Worm (Caenorhabditis elegans) whole organism, L1 larva: ENCODE results near the gene riok-3.

Experiments used
- C16A3.4 ChIP-seq: fragments of 150-350 bp; optimal IDR thresholded peaks from 2 replicates; lab custom pipeline; 2014; ENCODE audit warnings: missing biosample characterization, missing genetic modification characterization
- egl-27 ChIP-seq, 2 experiments: fragments of 150-350 bp in 1 of 2; sonication (generic microtip); optimal IDR thresholded peaks; 3 replicates each; lab custom pipeline; 2017 to 2018; ENCODE audit warnings: missing biosample characterization in 2 of 2, missing genetic modification characterization in 2 of 2, missing genetic modification reagents in 2 of 2
- elt-2 ChIP-seq: sonication (generic microtip); optimal IDR thresholded peaks from 2 replicates; lab custom pipeline; 2016; ENCODE audit warnings: missing genetic modification characterization, mild to moderate bottlenecking, inconsistent platforms, missing compliant biosample characterization, missing genetic modification reagents
- hlh-17 ChIP-seq: fragments of 200-800 bp; sonication (Bioruptor generic); optimal IDR thresholded peaks from 2 replicates; lab custom pipeline; 2018; ENCODE audit warnings: missing genetic modification characterization, mild to moderate bottlenecking, missing compliant biosample characterization, moderate library complexity, borderline replicate concordance
- nhr-237 ChIP-seq: fragments of 150-350 bp; optimal IDR thresholded peaks from 2 replicates; lab custom pipeline; 2014; ENCODE audit warnings: missing biosample characterization, missing genetic modification characterization
- sptf-1 ChIP-seq: fragments of 150-350 bp; optimal IDR thresholded peaks from 2 replicates; lab custom pipeline; 2014; ENCODE audit warnings: missing biosample characterization, missing genetic modification characterization
- unc-62 ChIP-seq: fragments of 150-350 bp; optimal IDR thresholded peaks from 2 replicates; lab custom pipeline; 2014; ENCODE audit warnings: missing biosample characterization, missing genetic modification reagents, missing genetic modification characterization
- vab-15 ChIP-seq: sonication (generic microtip); optimal IDR thresholded peaks from 2 replicates; lab custom pipeline; 2017; ENCODE audit warnings: missing genotype, mild to moderate bottlenecking, missing genetic modification characterization, missing compliant biosample characterization

- no peak for TF ChIP-seq C16A3.4 (tag; lab: Kevin White, UChicago)
- no peak for TF ChIP-seq egl-27 (tag; optimal IDR thresholded peaks at IDR 0.05; lab: Kevin White, UChicago)
- TF ChIP-seq hlh-17 (GFP tag; lab: Kevin White, UChicago), result no peak
- TF ChIP-seq elt-2 (tag; lab: Kevin White, UChicago), result no peak
- no peak for TF ChIP-seq vab-15 (tag; lab: Kevin White, UChicago)
- no peak for TF ChIP-seq nhr-237 (tag; lab: Kevin White, UChicago)
- TF ChIP-seq sptf-1 (tag; lab: Kevin White, UChicago), result no peak
- TF ChIP-seq unc-62 (GFP tag; lab: Kevin White, UChicago), result no peak
Measured at ce11 chrIII:9782011-9782436, 22.8 kb downstream of the riok-3 start, which contains the start of gene vha-2.
